Fruit fly (Drosophila melanogaster) whole organism, prepupa: ENCODE results near the gene DCTN6-p27.

Source experiments
- Blimp-1 ChIP-seq: fragments of 200-800 bp; sonication (Bioruptor generic); optimal IDR thresholded peaks from 3 replicates; lab custom pipeline; 2017; ENCODE audit warnings: missing biosample characterization, missing genetic modification characterization, mild to moderate bottlenecking, moderate library complexity, missing genetic modification reagents
- CG10631 ChIP-seq: fragments of 200-800 bp; sonication (Bioruptor generic); optimal IDR thresholded peaks from 2 replicates; lab custom pipeline; 2016; ENCODE audit warnings: missing biosample characterization, missing genetic modification characterization
- CG11294 ChIP-seq: fragments of 200-800 bp; sonication (Bioruptor generic); IDR thresholded peaks from 2 replicates; pipeline ENCODE4 v1.3.6; 2022; ENCODE audit warnings: missing biosample characterization, missing genetic modification characterization
- CG15336 ChIP-seq: fragments of 200-800 bp; sonication (Bioruptor generic); IDR thresholded peaks from 2 replicates; pipeline ENCODE4 v1.3.6; 2022; ENCODE audit warnings: missing biosample characterization, missing genetic modification characterization
- CG8319 ChIP-seq: fragments of 200-800 bp; sonication (Bioruptor generic); optimal IDR thresholded peaks from 3 replicates; lab custom pipeline; 2016; ENCODE audit warnings: missing biosample characterization, missing genetic modification characterization
- CG8632 ChIP-seq: fragments of 200-800 bp; sonication (Bioruptor generic); optimal IDR thresholded peaks from 3 replicates; lab custom pipeline; 2016; ENCODE audit warnings: missing biosample characterization, missing genetic modification characterization
- Lpt ChIP-seq: fragments of 200-800 bp; sonication (Bioruptor generic); optimal IDR thresholded peaks from 3 replicates; lab custom pipeline; 2016; ENCODE audit warnings: missing biosample characterization, missing genetic modification characterization
- OdsH ChIP-seq: fragments of 200-800 bp; sonication (Bioruptor generic); optimal IDR thresholded peaks from 3 replicates; lab custom pipeline; 2016; ENCODE audit warnings: missing biosample characterization, missing genetic modification characterization
- Sox102F ChIP-seq: fragments of 200-800 bp; sonication (Bioruptor generic); optimal IDR thresholded peaks from 2 replicates; lab custom pipeline; 2016; ENCODE audit warnings: missing biosample characterization, mild to moderate bottlenecking, missing genetic modification characterization
- acj6 ChIP-seq: fragments of 200-800 bp; sonication (Bioruptor generic); optimal IDR thresholded peaks from 3 replicates; lab custom pipeline; 2016; ENCODE audit warnings: missing biosample characterization, missing genetic modification characterization
- dac ChIP-seq: fragments of 200-800 bp; sonication (Bioruptor generic); optimal IDR thresholded peaks from 2 replicates; lab custom pipeline; 2017; ENCODE audit warnings: missing biosample characterization, mild to moderate bottlenecking, missing genetic modification characterization
- fd85E ChIP-seq: fragments of 200-800 bp; sonication (Bioruptor generic); optimal IDR thresholded peaks from 3 replicates; lab custom pipeline; 2016; ENCODE audit warnings: missing biosample characterization, missing genetic modification characterization
- svp ChIP-seq: fragments of 200-800 bp; sonication (Bioruptor generic); peaks from one replicate; lab custom pipeline; 2016; ENCODE audit warnings: missing biosample characterization, missing genetic modification characterization
- vri ChIP-seq: fragments of 200-800 bp; sonication (Bioruptor generic); optimal IDR thresholded peaks from 3 replicates; lab custom pipeline; 2016; ENCODE audit warnings: missing biosample characterization, mild to moderate bottlenecking, missing genetic modification characterization

dm6 chr2L:19088895-19089294 lies 43.2 kb upstream of the DCTN6-p27 start:
- TF ChIP-seq Lpt (GFP tag; lab: Kevin White, UChicago) = no peak
- no peak for TF ChIP-seq Sox102F (GFP tag; lab: Kevin White, UChicago)
- TF ChIP-seq Blimp-1 (GFP tag; lab: Kevin White, UChicago) = no peak
- TF ChIP-seq CG8632 (GFP tag; lab: Kevin White, UChicago) = no peak
- no peak for TF ChIP-seq fd85E (GFP tag; lab: Kevin White, UChicago)
- TF ChIP-seq CG10631 (GFP tag; lab: Kevin White, UChicago) = no peak
- no peak for TF ChIP-seq CG15336 (GFP tag; lab: Robert Waterston, UW)
- no peak for TF ChIP-seq CG8319 (GFP tag; lab: Kevin White, UChicago)
- TF ChIP-seq svp = no peak
- TF ChIP-seq dac (GFP tag; lab: Kevin White, UChicago) = no peak
- TF ChIP-seq acj6 = no peak
- no peak for TF ChIP-seq OdsH (GFP tag; lab: Kevin White, UChicago)
- TF ChIP-seq vri (GFP tag; lab: Kevin White, UChicago) = no peak
- no peak for TF ChIP-seq CG11294 (GFP tag; lab: Robert Waterston, UW)
